Worm (Caenorhabditis elegans): ENCODE measurements around the gene K02C4.2.

DNA sequence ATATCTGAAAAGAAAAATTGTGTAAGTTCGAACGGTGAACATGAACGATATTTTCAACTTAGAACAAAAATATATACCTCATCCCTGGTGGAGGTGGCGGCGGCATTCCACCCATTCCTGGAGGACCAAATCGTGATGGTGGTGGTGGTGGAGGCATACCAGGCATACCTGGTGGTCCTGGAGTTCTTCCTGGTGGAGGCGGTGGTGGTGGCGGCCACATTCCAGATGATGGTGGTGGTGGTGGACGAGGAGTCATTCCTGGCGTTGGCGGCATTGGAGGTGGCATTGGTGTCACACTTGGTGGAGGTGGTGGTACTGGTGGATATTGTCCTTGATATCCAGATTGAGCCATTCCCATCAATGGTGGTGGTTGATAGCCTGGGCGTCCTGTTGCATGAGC, 40.9 kb upstream of the K02C4.2 start:
- no peak for TF ChIP-seq ets-5 (GFP tag; IDR thresholded peaks at IDR 0.05)
- TF ChIP-seq F16B12.6 (tag; optimal IDR thresholded peaks at IDR 0.05): no peak
- TF ChIP-seq nhr-47 (tag; optimal IDR thresholded peaks at IDR 0.05): no peak
- no peak for TF ChIP-seq hlh-4 (tag; optimal IDR thresholded peaks at IDR 0.05)
- no peak for TF ChIP-seq ama-1 (optimal IDR thresholded peaks at IDR 0.05)
- no peak for TF ChIP-seq nhr-77 (tag; optimal IDR thresholded peaks at IDR 0.05)
- no peak for TF ChIP-seq skn-1 (tag; optimal IDR thresholded peaks at IDR 0.05)
- TF ChIP-seq pqm-1 (tag; optimal IDR thresholded peaks at IDR 0.05): no peak
- TF ChIP-seq dsc-1 (tag; optimal IDR thresholded peaks at IDR 0.05): no peak
- no peak for TF ChIP-seq fkh-10 (GFP tag; optimal IDR thresholded peaks at IDR 0.05)
- TF ChIP-seq alr-1 (tag; optimal IDR thresholded peaks at IDR 0.05; ENCODE audit: borderline replicate concordance): no peak
- TF ChIP-seq nhr-28 (tag; optimal IDR thresholded peaks at IDR 0.05): no peak
- TF ChIP-seq lsy-2 (tag; optimal IDR thresholded peaks at IDR 0.05): no peak
